Worm (Caenorhabditis elegans): Measurements from ENCODE around the gene irld-63.

ce11 chrII:2940747-2941146 is 10.2 kb downstream of the irld-63 start, which contains the start of gene irld-66:
- TF ChIP-seq tbx-37 (GFP tag; conservative IDR thresholded peaks at IDR 0.05) (no peak), ama-1 (optimal IDR thresholded peaks at IDR 0.05) (no peak), hmbx-1 (tag; optimal IDR thresholded peaks at IDR 0.05) (no peak), B0310.2 (tag; optimal IDR thresholded peaks at IDR 0.05) (no peak), aly-1 (tag; optimal IDR thresholded peaks at IDR 0.05) (no peak), flt-1 (GFP tag; IDR thresholded peaks at IDR 0.05) (no peak), ets-7 (tag; optimal IDR thresholded peaks at IDR 0.05) (no peak), tra-4 (tag; optimal IDR thresholded peaks at IDR 0.05) (no peak), scrt-1 (GFP tag; IDR thresholded peaks at IDR 0.05) (no peak), tbx-11 (GFP tag; IDR thresholded peaks at IDR 0.05) (no peak), F13C5.2 (tag; optimal IDR thresholded peaks at IDR 0.05) (no peak), pes-1 (GFP tag; IDR thresholded peaks at IDR 0.05) (no peak), ceh-13 (GFP tag; optimal IDR thresholded peaks at IDR 0.05) (no peak)
